Worm (Caenorhabditis elegans): Measurements from ENCODE around the gene tbcc-1.

DNA sequence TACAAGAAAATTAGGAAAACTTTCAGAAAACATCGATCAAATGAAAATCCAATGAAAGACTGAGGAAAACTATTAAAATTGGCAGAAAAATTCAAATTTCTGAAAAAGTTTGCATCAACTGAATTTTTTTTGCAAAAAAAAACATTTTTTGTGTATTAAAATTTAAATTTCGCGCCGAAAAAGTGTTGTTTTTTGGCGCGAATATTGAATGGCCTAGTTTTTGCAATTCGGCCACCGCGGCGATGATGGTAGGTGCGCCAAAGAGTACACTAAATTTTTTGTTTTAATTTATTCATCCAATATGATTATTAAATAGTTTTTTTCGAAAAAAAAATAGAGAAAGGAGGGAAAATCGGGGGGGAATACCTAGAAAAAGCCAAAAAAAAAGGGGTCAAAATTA is 19.2 kb upstream of the tbcc-1 start:
- TF ChIP-seq dao-5 (tag; optimal IDR thresholded peaks at IDR 0.05) (no peak), him-1 (tag; optimal IDR thresholded peaks at IDR 0.05) (no peak), W03F9.2 (tag; optimal IDR thresholded peaks at IDR 0.05) (no peak)
